Fruit fly (Drosophila melanogaster) whole organism, prepupa: ENCODE results near the gene CG46511.
"Not testable (repeated sequence)": the region's sequence is repeated elsewhere in the genome, so short reads cannot be mapped to it uniquely, and the experiment has no call there.

ENCODE experiments used
- CG16779 ChIP-seq: fragments of 200-800 bp; sonication (Bioruptor generic); optimal IDR thresholded peaks from 3 replicates; lab custom pipeline; 2017; ENCODE audit warnings: missing biosample characterization, mild to moderate bottlenecking, missing genetic modification characterization
- Sox15 ChIP-seq: fragments of 200-800 bp; sonication (Bioruptor generic); optimal IDR thresholded peaks from 3 replicates; lab custom pipeline; 2016; ENCODE audit warnings: missing biosample characterization, missing genetic modification characterization

DNA sequence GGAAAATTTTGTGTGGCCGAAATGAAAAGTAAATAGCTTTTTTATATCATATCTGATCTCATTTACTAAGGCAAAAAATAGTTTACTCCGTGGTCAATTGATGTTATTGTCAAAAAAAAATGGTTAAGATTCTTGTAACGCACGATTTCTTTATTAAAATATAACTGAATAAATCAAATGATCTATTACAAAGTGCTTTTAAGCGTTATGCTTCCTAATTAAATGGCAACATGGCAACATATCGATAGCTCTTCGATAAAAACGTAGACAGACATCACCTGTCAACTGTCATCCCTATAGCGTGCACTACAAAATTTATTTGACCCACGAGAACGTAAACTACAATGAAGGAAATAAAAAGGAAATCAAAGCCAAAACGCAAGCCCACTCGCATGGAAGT is 29.8 kb upstream of the CG46511 start, which contains the start of gene CG46505:
- not testable (repeated sequence) for TF ChIP-seq CG16779; Sox15 (GFP tag; lab: Kevin White, UChicago)
